Worm (Caenorhabditis elegans): ENCODE results near the gene Y54G2A.48.

- TF ChIP-seq ceh-9 (tag; optimal IDR thresholded peaks at IDR 0.05) (no peak), egl-27 (tag; optimal IDR thresholded peaks at IDR 0.05) (no peak), skn-1 (tag; optimal IDR thresholded peaks at IDR 0.05) (no peak), nhr-43 (tag; optimal IDR thresholded peaks at IDR 0.05; ENCODE audit: poor library complexity, severe bottlenecking) (no peak), ceh-82 (tag; optimal IDR thresholded peaks at IDR 0.05) (no peak), nhr-77 (tag; optimal IDR thresholded peaks at IDR 0.05) (no peak), aly-2 (tag; optimal IDR thresholded peaks at IDR 0.05) (no peak)
Observed at ce11 chrIV:2864743-2865142, 32.3 kb upstream of the Y54G2A.48 start, which contains the start of gene Y54G2A.16.

Measured in whole organism, L3 larva.